Worm (Caenorhabditis elegans) whole organism, mixed stage, embryonic: ENCODE results near the gene B0416.2.

Experiments used
- cnd-1 ChIP-seq: fragments of 200-800 bp; sonication (Bioruptor generic); optimal IDR thresholded peaks from 2 replicates; lab custom pipeline; 2018; ENCODE audit warnings: mild to moderate bottlenecking, missing genetic modification characterization, missing compliant biosample characterization
- lin-13 ChIP-seq: fragments of 150-350 bp; optimal IDR thresholded peaks from 2 replicates; lab custom pipeline; 2014; ENCODE audit warnings: missing biosample characterization, missing genetic modification characterization
- mab-5 ChIP-seq: fragments of 150-350 bp; optimal IDR thresholded peaks from 2 replicates; lab custom pipeline; 2014; ENCODE audit warnings: missing biosample characterization, missing genetic modification characterization
- nhr-237 ChIP-seq: fragments of 150-350 bp; optimal IDR thresholded peaks from 2 replicates; lab custom pipeline; 2014; ENCODE audit warnings: missing biosample characterization, missing genetic modification characterization
- nhr-28 ChIP-seq: fragments of 150-350 bp; optimal IDR thresholded peaks from 2 replicates; lab custom pipeline; 2014; ENCODE audit warnings: missing biosample characterization, missing genetic modification characterization
- nhr-76 ChIP-seq: sonication (generic microtip); optimal IDR thresholded peaks from 2 replicates; lab custom pipeline; 2017; ENCODE audit warnings: missing biosample characterization, missing genetic modification characterization
- unc-39 ChIP-seq: fragments of 150-350 bp; optimal IDR thresholded peaks from 2 replicates; lab custom pipeline; 2014; ENCODE audit warnings: missing biosample characterization, missing genetic modification characterization
- unc-62 ChIP-seq: fragments of 150-350 bp; optimal IDR thresholded peaks from 2 replicates; lab custom pipeline; 2014; ENCODE audit warnings: missing biosample characterization, missing genetic modification reagents, missing genetic modification characterization
- ztf-11 ChIP-seq: fragments of 150-350 bp; optimal IDR thresholded peaks from 2 replicates; lab custom pipeline; 2014; ENCODE audit warnings: missing biosample characterization, missing genetic modification characterization

DNA sequence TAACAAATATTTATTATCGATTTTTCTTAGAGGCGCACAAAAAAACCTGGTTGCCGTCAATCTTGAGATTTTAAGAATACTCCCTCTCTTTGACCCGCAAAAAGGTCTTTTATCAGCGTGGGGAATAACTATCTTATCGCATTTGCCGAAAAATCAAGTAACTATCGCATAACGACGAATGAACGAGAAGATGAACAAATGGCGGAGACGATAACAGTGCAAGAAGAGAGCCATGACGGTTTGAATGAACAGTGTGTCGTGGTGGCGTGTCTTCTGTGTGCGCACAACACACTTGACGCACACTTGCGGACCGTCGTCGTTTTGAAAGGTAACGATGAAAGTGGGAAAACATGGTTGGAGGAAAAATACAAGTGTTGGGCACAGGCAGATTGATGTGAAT is 27.1 kb upstream of the B0416.2 start:
- TF ChIP-seq ztf-11 (tag; lab: Kevin White, UChicago), result no peak
- no peak for TF ChIP-seq nhr-237
- TF ChIP-seq cnd-1 (tag; lab: Kevin White, UChicago), result no peak
- TF ChIP-seq lin-13 (tag; lab: Kevin White, UChicago), result no peak
- TF ChIP-seq nhr-28, result no peak
- no peak for TF ChIP-seq unc-39 (tag; lab: Kevin White, UChicago)
- TF ChIP-seq unc-62 (GFP tag; lab: Kevin White, UChicago), result no peak
- no peak for TF ChIP-seq mab-5 (tag; lab: Kevin White, UChicago)
- TF ChIP-seq nhr-76 (tag; lab: Kevin White, UChicago), result no peak
